Worm (Caenorhabditis elegans): ENCODE measurements around the gene T06E6.1.

Gene T06E6.1

DNA sequence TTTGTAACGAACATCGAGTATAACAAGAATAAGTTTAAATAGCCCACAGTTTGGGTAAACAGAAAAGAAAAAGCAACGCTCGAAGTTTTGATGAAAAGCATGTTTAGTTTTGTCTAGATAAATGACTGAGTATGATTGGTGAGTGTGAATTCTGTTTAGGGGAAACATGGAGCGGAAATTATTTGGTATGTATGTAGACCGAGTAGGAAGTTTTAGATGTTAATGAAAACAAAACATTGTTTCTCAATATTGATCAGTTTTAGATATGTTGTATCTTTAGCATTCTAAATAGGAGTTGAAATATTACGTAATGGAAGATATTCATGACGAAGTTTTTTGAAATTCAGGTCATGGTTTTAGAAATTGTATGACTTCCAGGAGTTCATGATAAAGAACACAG, 17.9 kb upstream of the T06E6.1 start, which contains the start of gene srbc-63:
Gene srbc-63 (minus strand): TSS at position 101 of the 400 bp plus-strand sequence.
- TF ChIP-seq him-1 (tag; optimal IDR thresholded peaks at IDR 0.05): no peak
- TF ChIP-seq dao-5 (tag; optimal IDR thresholded peaks at IDR 0.05): no peak

DNA sequence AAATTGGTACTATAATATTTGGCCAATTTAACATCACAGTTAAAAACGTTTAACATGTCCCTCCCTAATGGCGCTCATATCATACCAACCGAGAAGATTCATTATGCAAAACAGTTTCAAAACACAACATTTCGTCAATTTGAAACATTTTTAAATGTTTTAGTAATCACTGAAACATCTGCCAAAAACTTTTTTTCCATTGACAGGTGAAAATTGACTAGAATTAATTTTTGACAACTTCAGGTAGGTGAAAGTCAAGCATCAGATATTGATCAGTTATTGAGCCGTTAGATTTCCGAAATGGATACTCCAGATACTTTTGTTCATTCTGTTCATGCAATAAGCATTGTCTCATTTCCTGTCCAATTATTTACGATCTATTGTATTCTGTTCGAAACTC, 12.2 kb upstream of the T06E6.1 start, which contains the start of gene srh-257:
Gene srh-257 (plus strand): TSS at position 301 of the 400 bp plus-strand sequence.
- TF ChIP-seq W03F9.2 (tag; optimal IDR thresholded peaks at IDR 0.05) (no peak), dao-5 (tag; optimal IDR thresholded peaks at IDR 0.05) (no peak), him-1 (tag; optimal IDR thresholded peaks at IDR 0.05) (no peak)

DNA sequence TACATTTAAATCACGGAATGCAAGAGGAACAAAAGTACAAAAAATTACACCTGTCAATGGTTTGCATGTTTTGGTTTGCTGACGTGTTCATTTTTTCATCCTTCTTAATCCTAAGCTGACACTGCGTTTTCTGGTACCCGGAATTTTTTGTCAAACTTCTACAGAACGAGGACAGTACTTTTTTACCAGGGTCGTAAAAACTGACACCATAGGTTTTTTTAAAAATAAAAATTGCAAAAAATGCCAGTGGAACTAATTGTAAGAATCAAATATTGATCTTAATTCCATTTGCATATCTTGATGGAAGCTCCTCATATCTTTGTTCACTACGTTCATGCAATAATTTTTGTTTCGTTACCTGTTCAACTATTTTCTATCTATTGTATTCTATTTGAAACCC, 10.1 kb upstream of the T06E6.1 start, which contains the start of gene srh-258:
Gene srh-258 (plus strand): TSS at position 301 of the 400 bp plus-strand sequence.
- TF ChIP-seq him-1 (tag; optimal IDR thresholded peaks at IDR 0.05): no peak
- no peak for TF ChIP-seq dao-5 (tag; optimal IDR thresholded peaks at IDR 0.05)
- TF ChIP-seq W03F9.2 (tag; optimal IDR thresholded peaks at IDR 0.05): no peak

DNA sequence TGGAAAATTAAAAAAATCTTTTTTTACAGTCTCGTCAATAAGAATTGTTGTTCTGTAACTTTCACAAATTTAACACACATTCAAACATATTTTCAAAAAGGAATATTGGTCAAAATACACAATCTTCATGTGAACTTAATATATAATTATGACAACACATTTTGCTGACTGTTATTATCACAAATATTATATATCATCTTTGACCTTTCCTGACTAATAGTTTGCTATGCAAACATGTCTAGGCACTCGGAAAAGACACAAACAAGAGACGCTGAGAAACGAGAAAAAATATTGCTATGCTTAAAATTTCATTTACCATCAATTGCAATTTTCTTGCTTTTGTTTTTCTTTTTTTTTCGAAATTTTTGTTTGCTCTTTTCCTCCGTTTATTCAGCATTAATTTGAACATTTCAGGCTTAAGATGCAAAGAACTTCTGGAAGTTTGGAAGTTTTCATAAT, 7.1 kb upstream of the T06E6.1 start, which contains the start of gene fbxa-135:
Gene fbxa-135 (plus strand): TSS at position 409 of the 459 bp plus-strand sequence.
- TF ChIP-seq him-1 (tag; optimal IDR thresholded peaks at IDR 0.05) (no peak), dao-5 (tag; optimal IDR thresholded peaks at IDR 0.05) (no peak), W03F9.2 (tag; optimal IDR thresholded peaks at IDR 0.05) (no peak)

DNA sequence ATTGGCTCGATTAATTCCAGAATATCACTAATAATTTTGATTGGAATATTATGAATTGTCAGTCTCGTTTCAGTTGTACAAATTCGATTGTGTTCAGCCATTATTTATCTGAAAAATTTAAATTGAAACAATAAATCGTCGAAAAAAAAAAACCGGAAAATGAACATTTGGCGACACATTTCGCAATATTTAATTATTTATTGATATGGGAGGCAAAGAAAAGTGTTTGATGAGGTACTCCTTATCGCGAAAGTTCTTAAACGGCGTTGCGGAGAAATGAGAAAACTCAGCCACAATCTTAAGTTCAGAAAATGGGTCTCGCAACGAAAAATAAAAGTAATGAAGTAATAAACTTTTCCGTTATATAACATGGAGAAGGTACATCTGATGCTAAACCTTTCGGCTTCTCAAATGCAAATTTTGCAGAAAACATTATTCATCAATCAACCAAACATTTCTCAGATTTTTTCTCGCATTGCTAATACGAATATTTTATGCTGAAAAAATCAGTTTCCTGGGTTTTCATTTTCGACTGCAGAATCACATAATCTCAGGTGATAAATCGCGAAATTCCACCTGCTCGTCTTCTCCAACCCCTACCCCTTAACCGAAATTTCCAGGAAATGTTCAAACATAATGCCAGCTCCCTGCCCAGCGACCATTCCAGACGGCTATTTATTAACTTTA, 5.1 kb upstream of the T06E6.1 start, which contains the start of the genes T06E6.15 and sri-7:
Gene T06E6.15 (minus strand): TSS at position 101 of the 687 bp plus-strand sequence.
Gene sri-7 (plus strand): TSS at position 637 of the 687 bp plus-strand sequence.
- TF ChIP-seq dao-5 (tag; optimal IDR thresholded peaks at IDR 0.05) (no peak), W03F9.2 (tag; optimal IDR thresholded peaks at IDR 0.05) (no peak), him-1 (tag; optimal IDR thresholded peaks at IDR 0.05) (no peak)

DNA sequence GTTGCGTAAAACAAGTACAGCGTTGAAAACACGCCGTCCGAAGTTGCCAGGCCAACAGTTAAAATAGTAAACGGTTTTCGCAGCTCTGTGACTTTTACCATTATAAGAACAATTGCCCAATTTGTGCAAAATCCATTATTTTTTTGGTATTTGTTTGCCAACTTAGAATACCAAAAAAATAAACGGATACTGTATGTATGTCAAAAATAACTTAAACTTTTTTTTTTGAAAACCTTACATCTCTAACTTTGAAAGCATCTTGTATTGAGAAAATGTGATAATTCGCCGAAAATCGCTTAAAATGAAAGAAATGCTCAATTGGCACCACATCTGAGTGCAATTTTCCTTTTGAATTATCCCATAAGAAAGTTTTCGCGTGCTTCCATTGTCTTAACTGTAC, 4.0 kb upstream of the T06E6.1 start, which contains the start of gene fbxa-199:
Gene fbxa-199 (minus strand): TSS at position 101 of the 400 bp plus-strand sequence.
- TF ChIP-seq W03F9.2 (tag; optimal IDR thresholded peaks at IDR 0.05) (no peak), him-1 (tag; optimal IDR thresholded peaks at IDR 0.05) (no peak), dao-5 (tag; optimal IDR thresholded peaks at IDR 0.05) (no peak)

DNA sequence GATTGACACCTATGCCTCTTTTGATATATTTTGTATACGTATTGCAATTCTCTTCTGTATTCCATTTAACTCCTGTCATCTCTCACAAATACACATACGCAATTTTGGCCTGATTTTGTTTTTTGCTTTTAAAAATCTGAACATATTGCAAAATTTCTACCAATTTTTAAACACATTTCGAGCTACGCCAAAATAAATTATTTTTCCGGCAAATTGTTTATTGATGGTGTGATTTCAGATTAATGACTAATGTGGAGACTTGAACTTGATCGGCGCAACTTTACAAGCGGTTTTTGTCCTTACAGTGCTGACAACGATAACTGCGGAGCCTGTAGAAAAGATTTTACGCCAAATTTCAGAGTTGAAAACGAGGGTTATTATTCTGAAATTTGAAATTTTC, 2.4 kb upstream of the T06E6.1 start:
- TF ChIP-seq him-1 (tag; optimal IDR thresholded peaks at IDR 0.05) (no peak), dao-5 (tag; optimal IDR thresholded peaks at IDR 0.05) (no peak), W03F9.2 (tag; optimal IDR thresholded peaks at IDR 0.05) (no peak)

DNA sequence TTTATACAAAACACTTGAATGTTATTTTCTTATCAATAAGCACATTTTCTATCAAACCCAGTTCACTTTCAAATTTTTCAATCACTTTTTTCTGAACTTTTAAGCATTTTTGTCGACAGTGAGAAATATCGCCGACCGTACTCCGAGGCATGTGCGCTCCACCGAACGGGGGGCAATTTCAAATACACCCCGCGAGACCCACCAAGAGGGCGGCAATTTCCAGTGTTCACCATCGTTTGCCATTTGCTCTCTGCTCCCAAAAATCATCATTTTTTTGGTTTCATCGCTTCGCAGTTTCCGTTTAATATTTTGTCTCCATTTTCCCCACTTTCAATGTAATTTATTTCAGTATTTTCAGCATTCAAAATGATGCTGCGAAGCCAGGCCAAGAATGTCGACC, 586 bp upstream of the T06E6.1 start, which contains the start of gene cyb-3:
Gene cyb-3 (plus strand): TSS at position 350 of the 400 bp plus-strand sequence.
- no peak for TF ChIP-seq W03F9.2 (tag; optimal IDR thresholded peaks at IDR 0.05)
- no peak for TF ChIP-seq dao-5 (tag; optimal IDR thresholded peaks at IDR 0.05)
- no peak for TF ChIP-seq him-1 (tag; optimal IDR thresholded peaks at IDR 0.05)

DNA sequence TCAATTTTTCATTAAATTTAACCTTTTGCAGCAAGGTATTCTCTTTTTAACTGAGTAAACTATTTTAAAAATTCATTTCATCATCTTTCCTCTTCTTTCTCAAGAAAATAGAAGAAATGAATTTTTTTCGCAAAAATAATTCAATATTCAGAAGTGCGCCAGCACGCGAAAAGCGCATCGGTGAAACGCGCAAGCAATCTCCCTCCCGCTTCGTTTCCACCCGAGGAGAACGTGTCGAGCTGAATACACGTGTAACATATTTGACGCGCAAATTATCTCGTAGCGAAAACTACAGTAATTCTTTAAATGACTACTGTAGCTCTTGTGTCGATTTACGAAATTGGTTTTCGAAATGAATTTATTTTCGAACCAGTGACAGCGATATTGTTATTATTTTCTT, 2.7 kb downstream of the T06E6.1 start:
- TF ChIP-seq him-1 (tag; optimal IDR thresholded peaks at IDR 0.05): no peak
- TF ChIP-seq W03F9.2 (tag; optimal IDR thresholded peaks at IDR 0.05): no peak
- TF ChIP-seq dao-5 (tag; optimal IDR thresholded peaks at IDR 0.05): no peak

DNA sequence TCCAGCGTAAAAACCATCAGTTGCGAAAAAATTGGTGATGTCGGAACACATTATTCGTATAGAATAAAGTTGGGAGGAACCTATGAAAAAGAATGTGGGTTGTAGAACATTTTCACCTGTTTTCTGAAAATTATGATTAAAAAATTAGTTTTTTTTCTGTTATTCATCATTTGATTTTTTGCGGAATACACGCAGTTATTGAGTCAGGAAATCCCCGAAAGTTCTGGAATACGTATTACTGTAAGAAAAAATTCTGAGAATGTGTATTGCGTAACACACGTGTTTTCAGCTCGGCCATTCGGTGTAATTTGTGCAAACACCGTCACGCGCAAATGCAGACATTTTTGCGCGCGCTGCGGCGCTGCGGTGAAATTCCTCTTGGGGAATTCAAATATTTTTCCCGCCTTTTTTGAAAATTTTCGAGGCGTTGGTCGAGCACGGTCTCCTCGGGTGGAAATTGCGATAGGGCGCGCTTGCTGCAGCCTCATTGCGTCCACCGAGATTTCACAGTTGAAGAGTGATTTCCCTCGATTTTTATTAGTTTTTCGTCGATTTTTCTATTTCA, 5.9 kb downstream of the T06E6.1 start, which contains the start of gene srh-170:
Gene srh-170 (minus strand): TSS at position 51 of the 565 bp plus-strand sequence.
- TF ChIP-seq dao-5 (tag; optimal IDR thresholded peaks at IDR 0.05) (no peak), W03F9.2 (tag; optimal IDR thresholded peaks at IDR 0.05) (no peak), him-1 (tag; optimal IDR thresholded peaks at IDR 0.05) (no peak)

DNA sequence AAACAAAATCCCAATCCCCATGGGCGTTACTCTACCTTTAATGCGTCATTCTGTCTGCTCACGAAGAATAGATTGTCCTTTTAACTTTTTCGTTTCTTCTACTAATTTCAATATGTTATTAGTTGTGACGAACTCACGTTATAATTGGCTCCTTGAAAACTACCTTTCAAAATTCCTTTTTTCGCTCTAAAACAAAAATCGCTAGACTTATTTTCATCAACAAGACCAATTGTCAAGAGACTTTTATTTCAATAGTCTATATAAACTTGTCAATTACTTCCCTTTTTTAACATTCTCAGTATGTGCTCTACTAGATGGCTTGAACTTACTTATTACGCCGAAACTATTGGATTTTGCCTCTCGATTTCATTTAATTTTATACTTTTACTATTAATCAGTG, 10.0 kb downstream of the T06E6.1 start, which contains the start of gene str-102:
Gene str-102 (plus strand): TSS at position 301 of the 400 bp plus-strand sequence.
- TF ChIP-seq him-1 (tag; optimal IDR thresholded peaks at IDR 0.05) (no peak), dao-5 (tag; optimal IDR thresholded peaks at IDR 0.05) (no peak), W03F9.2 (tag; optimal IDR thresholded peaks at IDR 0.05) (no peak)

DNA sequence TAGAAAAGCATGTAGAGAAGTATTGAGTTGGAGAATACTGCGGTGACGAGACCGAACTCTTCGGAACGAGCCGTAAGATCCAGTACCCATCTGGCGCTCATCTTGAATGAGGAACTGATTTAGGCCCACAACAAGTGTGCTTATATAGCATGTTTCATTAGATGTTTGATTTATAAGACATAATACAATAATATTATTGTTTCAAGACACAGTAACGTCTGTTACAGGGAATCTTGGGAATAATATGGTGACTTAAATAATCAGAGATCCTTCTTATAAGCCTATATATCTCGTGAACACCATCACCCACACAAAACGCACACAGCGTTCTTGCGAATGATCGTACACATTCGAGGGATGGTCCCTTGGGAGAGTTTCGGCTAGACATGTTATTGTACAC, 11.0 kb downstream of the T06E6.1 start, which contains the start of gene str-88:
Gene str-88 (minus strand): TSS at position 101 of the 400 bp plus-strand sequence.
- TF ChIP-seq dao-5 (tag; optimal IDR thresholded peaks at IDR 0.05) (no peak), W03F9.2 (tag; optimal IDR thresholded peaks at IDR 0.05) (no peak), him-1 (tag; optimal IDR thresholded peaks at IDR 0.05) (no peak)

DNA sequence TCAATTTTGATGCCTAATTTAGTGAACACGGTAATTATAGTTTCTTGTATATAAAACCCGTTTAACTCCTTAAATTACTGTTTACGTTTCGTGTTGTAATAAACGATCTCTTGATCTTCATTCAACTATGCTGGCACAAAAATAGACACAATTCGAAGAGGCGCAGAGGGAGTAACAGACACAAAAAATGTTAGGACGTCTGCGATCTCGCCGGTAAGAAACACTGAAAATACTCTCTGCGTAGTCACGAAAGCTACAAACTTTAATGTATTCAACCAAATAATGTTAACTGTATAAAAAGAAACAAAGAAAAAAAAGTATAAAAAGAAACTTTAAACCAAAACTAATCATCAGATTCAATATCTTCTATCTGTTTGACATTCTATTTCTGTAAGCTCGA, 13.9 kb downstream of the T06E6.1 start, which contains the start of gene dhs-23:
Gene dhs-23 (plus strand): TSS at position 363 of the 400 bp plus-strand sequence.
- no peak for TF ChIP-seq dao-5 (tag; optimal IDR thresholded peaks at IDR 0.05)
- TF ChIP-seq him-1 (tag; optimal IDR thresholded peaks at IDR 0.05): no peak
- no peak for TF ChIP-seq W03F9.2 (tag; optimal IDR thresholded peaks at IDR 0.05)

DNA sequence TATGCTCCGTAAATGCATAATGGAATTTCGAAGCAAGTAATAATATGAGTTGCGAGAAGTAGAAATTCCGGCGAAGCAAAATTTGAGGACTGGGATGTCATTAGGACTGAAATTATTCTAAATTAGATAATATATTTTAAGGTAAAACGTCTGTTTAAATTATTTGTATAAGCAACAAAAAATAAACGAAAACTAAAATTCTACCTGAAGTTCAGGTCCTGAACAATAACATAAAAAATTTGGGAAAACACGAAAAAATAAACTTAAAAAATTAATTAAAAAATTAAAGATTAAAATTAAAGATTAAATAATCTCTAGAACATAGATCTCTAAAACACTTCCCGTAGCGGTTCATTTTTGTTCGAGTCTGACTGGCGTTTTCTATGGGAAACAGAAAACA, 14.9 kb downstream of the T06E6.1 start, which contains the start of gene srh-251:
Gene srh-251 (minus strand): TSS at position 101 of the 400 bp plus-strand sequence.
- TF ChIP-seq him-1 (tag; optimal IDR thresholded peaks at IDR 0.05): no peak
- TF ChIP-seq W03F9.2 (tag; optimal IDR thresholded peaks at IDR 0.05): no peak
- no peak for TF ChIP-seq dao-5 (tag; optimal IDR thresholded peaks at IDR 0.05)
